Fruit fly (Drosophila melanogaster) S2 (cell line): ENCODE measurements around the gene snRNP-U1-C.

Experiments used
- CG8478 ChIP-seq: fragments of >200 bp; optimal IDR thresholded peaks from 2 replicates; lab custom pipeline; 2018
- CTCF ChIP-seq, 2 experiments: fragments of >200 bp; optimal IDR thresholded peaks; 2 replicates each; lab custom pipeline; 2018

- TF ChIP-seq CTCF (optimal IDR thresholded peaks at IDR 0.05; lab: Kevin White, UChicago) (no peak), CG8478 (lab: Kevin White, UChicago) (no peak)
Observed at dm6 chr3R:18987428-18988416, 4.3 kb upstream of the snRNP-U1-C start.
